Worm (Caenorhabditis elegans) whole organism, early embryonic: ENCODE data around the gene W09C2.8.

Experiments
- aly-1 ChIP-seq: sonication (generic microtip); optimal IDR thresholded peaks from 2 replicates; lab custom pipeline; 2016; ENCODE audit warnings: missing genetic modification characterization, missing compliant biosample characterization
- ama-1 ChIP-seq: fragments of 150-350 bp; optimal IDR thresholded peaks from 2 replicates; lab custom pipeline; 2014
- ceh-13 ChIP-seq: fragments of 200-800 bp; sonication (Bioruptor generic); optimal IDR thresholded peaks from 2 replicates; lab custom pipeline; 2018; ENCODE audit warnings: mild to moderate bottlenecking, missing genetic modification characterization, missing compliant biosample characterization
- flt-1 ChIP-seq: fragments of 200-800 bp; sonication (Bioruptor generic); IDR thresholded peaks from 2 replicates; pipeline ENCODE4 v1.3.6; 2022; ENCODE audit warnings: missing genetic modification characterization, missing compliant biosample characterization
- hnd-1 ChIP-seq: sonication (generic microtip); optimal IDR thresholded peaks from 2 replicates; lab custom pipeline; 2016; ENCODE audit warnings: missing genetic modification characterization, missing compliant biosample characterization
- scrt-1 ChIP-seq: fragments of 200-800 bp; sonication (Bioruptor generic); IDR thresholded peaks from 2 replicates; pipeline ENCODE4 v1.3.6; 2022; ENCODE audit warnings: missing genetic modification characterization, missing compliant biosample characterization
- tbx-11 ChIP-seq: fragments of 200-800 bp; sonication (Bioruptor generic); IDR thresholded peaks from 2 replicates; pipeline ENCODE4 v1.3.6; 2022; ENCODE audit warnings: missing genetic modification characterization, missing compliant biosample characterization
- tra-4 ChIP-seq: sonication (generic microtip); optimal IDR thresholded peaks from 2 replicates; lab custom pipeline; 2017; ENCODE audit warnings: missing genetic modification characterization, missing compliant biosample characterization

DNA sequence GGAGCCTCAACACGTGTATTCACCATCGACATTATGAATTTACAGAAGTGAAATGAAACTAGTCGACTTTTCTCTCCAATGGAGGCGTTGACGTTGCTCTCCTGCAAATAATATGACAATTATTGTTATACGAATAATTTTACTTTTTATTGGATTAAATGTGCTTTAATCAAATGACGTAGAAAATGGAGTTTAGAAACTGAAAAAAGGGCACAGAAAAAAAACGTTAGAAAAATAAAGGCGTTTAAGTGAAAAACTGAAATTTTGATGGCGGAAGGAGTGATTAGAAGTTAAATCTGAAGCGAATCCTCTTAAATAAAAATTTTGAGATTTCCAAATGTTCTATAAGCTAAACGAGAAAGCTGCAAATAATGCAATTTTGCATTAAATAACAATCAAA lies 44.2 kb downstream of the W09C2.8 start, which contains the start of gene npr-2:
- TF ChIP-seq tra-4 (no peak), flt-1 (GFP tag; lab: Robert Waterston, UW) (no peak), ama-1 (lab: Kevin White, UChicago) (no peak), ceh-13 (GFP tag; lab: Kevin White, UChicago) (no peak), hnd-1 (no peak), scrt-1 (GFP tag; lab: Robert Waterston, UW) (no peak), aly-1 (no peak), tbx-11 (GFP tag; lab: Robert Waterston, UW) (no peak)
